Worm (Caenorhabditis elegans) whole organism, young adult: ENCODE measurements around the gene clec-25.

ENCODE experiments used
- B0019.2 ChIP-seq: fragments of 200-800 bp; sonication (Bioruptor generic); conservative IDR thresholded peaks from 2 replicates; pipeline ENCODE4 v1.3.6; 2022; ENCODE audit warnings: missing genetic modification reagents, missing genetic modification characterization, missing compliant biosample characterization
- B0035.1 ChIP-seq: sonication (generic microtip); optimal IDR thresholded peaks from 2 replicates; lab custom pipeline; 2016; ENCODE audit warnings: missing genetic modification characterization, mild to moderate bottlenecking, missing compliant biosample characterization, missing genotype, missing genetic modification reagents
- C17E4.6 ChIP-seq: fragments of 200-800 bp; sonication (Bioruptor generic); IDR thresholded peaks from 2 replicates; pipeline ENCODE4 v1.3.6; 2022; ENCODE audit warnings: missing genetic modification reagents, missing genetic modification characterization, missing compliant biosample characterization
- F23B12.7 ChIP-seq: sonication (generic microtip); optimal IDR thresholded peaks from 2 replicates; lab custom pipeline; 2017; ENCODE audit warnings: missing genetic modification characterization, mild to moderate bottlenecking, missing compliant biosample characterization, antibody characterized with exemption, moderate library complexity; ENCODE audit not compliant: insufficient read depth
- F37B4.10 ChIP-seq: fragments of 200-800 bp; sonication (Bioruptor generic); IDR thresholded peaks from 2 replicates; pipeline ENCODE4 v1.3.6; 2022; ENCODE audit warnings: missing genetic modification characterization, missing compliant biosample characterization
- F52B5.7 ChIP-seq: sonication (generic microtip); optimal IDR thresholded peaks from 2 replicates; lab custom pipeline; 2016; ENCODE audit warnings: mild to moderate bottlenecking, missing genetic modification characterization, missing compliant biosample characterization
- K12H6.12 ChIP-seq: fragments of 200-800 bp; sonication (Bioruptor generic); optimal IDR thresholded peaks from 2 replicates; lab custom pipeline; 2018; ENCODE audit warnings: mild to moderate bottlenecking, missing genetic modification characterization, missing compliant biosample characterization
- T26A5.8 ChIP-seq: sonication (generic microtip); optimal IDR thresholded peaks from 2 replicates; lab custom pipeline; 2016; ENCODE audit warnings: missing genetic modification characterization, missing compliant biosample characterization
- Y53F4B.3 ChIP-seq: fragments of 200-800 bp; sonication (Bioruptor generic); IDR thresholded peaks from 2 replicates; pipeline ENCODE4 v1.3.6; 2022; ENCODE audit warnings: missing genetic modification reagents, missing genetic modification characterization, missing compliant biosample characterization
- Y56A3A.18 ChIP-seq: fragments of 200-800 bp; sonication (Bioruptor generic); IDR thresholded peaks from 2 replicates; pipeline ENCODE4 v1.3.6; 2022; ENCODE audit warnings: missing genetic modification reagents, missing genetic modification characterization, missing compliant biosample characterization
- akir-1 ChIP-seq: fragments of 200-800 bp; sonication (Bioruptor generic); optimal IDR thresholded peaks from 2 replicates; lab custom pipeline; 2018; ENCODE audit warnings: mild to moderate bottlenecking, missing genetic modification characterization, moderate library complexity, missing compliant biosample characterization
- atf-7 ChIP-seq: sonication (generic microtip); optimal IDR thresholded peaks from 2 replicates; lab custom pipeline; 2017; ENCODE audit warnings: mild to moderate bottlenecking, missing genetic modification characterization, missing compliant biosample characterization
- bed-1 ChIP-seq: fragments of 200-800 bp; sonication (Bioruptor generic); IDR thresholded peaks from 2 replicates; pipeline ENCODE4 v1.3.6; 2022; ENCODE audit warnings: missing genetic modification reagents, missing genetic modification characterization, missing compliant biosample characterization
- cebp-1 ChIP-seq, 2 experiments: fragments of 200-800 bp in 1 of 2; sonication (Bioruptor generic) in 1 of 2; sonication (generic microtip) in 1 of 2; IDR thresholded peaks in 1 of 2; optimal IDR thresholded peaks in 1 of 2; 2 replicates each; pipeline versions ENCODE4 v1.3.6 to Lab custom; 2017 to 2022; ENCODE audit warnings: missing compliant biosample characterization in 2 of 2, missing genetic modification characterization in 2 of 2, mild to moderate bottlenecking in 1 of 2, missing genetic modification reagents in 1 of 2, moderate library complexity in 1 of 2
- cebp-2 ChIP-seq: fragments of 200-800 bp; sonication (Bioruptor generic); IDR thresholded peaks from 2 replicates; pipeline ENCODE4 v1.3.6; 2022; ENCODE audit warnings: missing genetic modification characterization, missing compliant biosample characterization
- ceh-40 ChIP-seq: fragments of 200-800 bp; sonication (Bioruptor generic); IDR thresholded peaks from 2 replicates; pipeline ENCODE4 v1.3.6; 2022; ENCODE audit warnings: missing genetic modification characterization, missing compliant biosample characterization
- chd-7 ChIP-seq: sonication (generic microtip); optimal IDR thresholded peaks from 2 replicates; lab custom pipeline; 2016; ENCODE audit warnings: mild to moderate bottlenecking, missing genetic modification characterization, moderate library complexity, missing compliant biosample characterization
- die-1 ChIP-seq: sonication (generic microtip); optimal IDR thresholded peaks from 2 replicates; lab custom pipeline; 2016; ENCODE audit warnings: missing genotype, mild to moderate bottlenecking, missing genetic modification characterization, missing compliant biosample characterization
- dox-1 ChIP-seq: fragments of 200-800 bp; sonication (Bioruptor generic); IDR thresholded peaks from 2 replicates; pipeline ENCODE4 v1.3.6; 2022; ENCODE audit warnings: missing genetic modification reagents, missing genetic modification characterization, missing compliant biosample characterization
- dpff-1 ChIP-seq: sonication (generic microtip); optimal IDR thresholded peaks from 2 replicates; lab custom pipeline; 2017; ENCODE audit warnings: mild to moderate bottlenecking, missing genetic modification characterization, missing compliant biosample characterization
- dpl-1 ChIP-seq: fragments of 150-350 bp; optimal IDR thresholded peaks from 2 replicates; lab custom pipeline; 2014; ENCODE audit warnings: missing biosample characterization, missing genetic modification reagents, missing genetic modification characterization
- efl-1 ChIP-seq: fragments of 150-350 bp; optimal IDR thresholded peaks from 2 replicates; lab custom pipeline; 2014; ENCODE audit warnings: missing biosample characterization, missing genetic modification reagents, missing genetic modification characterization
- egl-44 ChIP-seq: fragments of 200-800 bp; sonication (Bioruptor generic); IDR thresholded peaks from 2 replicates; pipeline ENCODE4 v1.3.6; 2022; ENCODE audit warnings: missing genetic modification reagents, missing genetic modification characterization, missing compliant biosample characterization
- ets-4 ChIP-seq: fragments of 200-800 bp; sonication (Bioruptor generic); optimal IDR thresholded peaks from 2 replicates; lab custom pipeline; 2018; ENCODE audit warnings: mild to moderate bottlenecking, missing genetic modification characterization, missing compliant biosample characterization
- fkh-3 ChIP-seq: sonication (generic microtip); optimal IDR thresholded peaks from 2 replicates; lab custom pipeline; 2016; ENCODE audit warnings: mild to moderate bottlenecking, missing genetic modification characterization, missing compliant biosample characterization
- hlh-12 ChIP-seq: sonication (generic microtip); optimal IDR thresholded peaks from 2 replicates; lab custom pipeline; 2016; ENCODE audit warnings: missing genetic modification characterization, missing compliant biosample characterization
- hmg-20 ChIP-seq: fragments of 200-800 bp; sonication (Bioruptor generic); IDR thresholded peaks from 2 replicates; pipeline ENCODE4 v1.3.6; 2022; ENCODE audit warnings: missing genetic modification reagents, missing genetic modification characterization, missing compliant biosample characterization
- let-526 ChIP-seq: fragments of 200-800 bp; sonication (Bioruptor generic); IDR thresholded peaks from 2 replicates; pipeline ENCODE4 v1.3.6; 2022; ENCODE audit warnings: missing genetic modification reagents, missing genetic modification characterization, missing compliant biosample characterization
- lsl-1 ChIP-seq: fragments of 200-800 bp; sonication (Bioruptor generic); optimal IDR thresholded peaks from 2 replicates; lab custom pipeline; 2018; ENCODE audit warnings: mild to moderate bottlenecking, missing genetic modification characterization, moderate library complexity, missing compliant biosample characterization
- mcd-1 ChIP-seq: fragments of 200-800 bp; sonication (Bioruptor generic); IDR thresholded peaks from 2 replicates; pipeline ENCODE4 v1.3.6; 2022; ENCODE audit warnings: missing genetic modification reagents, missing genetic modification characterization, missing compliant biosample characterization
- mes-4 ChIP-seq: sonication (generic microtip); optimal IDR thresholded peaks from 2 replicates; lab custom pipeline; 2016; ENCODE audit warnings: missing genotype, missing genetic modification characterization, missing compliant biosample characterization
- rec-8 ChIP-seq, 2 experiments: sonication (generic microtip); optimal IDR thresholded peaks; 2 replicates each; lab custom pipeline; 2016; ENCODE audit warnings: mild to moderate bottlenecking in 2 of 2, missing genetic modification characterization in 2 of 2, missing genetic modification reagents in 2 of 2, missing genotype in 2 of 2, missing biosample characterization in 1 of 2, missing compliant biosample characterization in 1 of 2, moderate library complexity in 1 of 2
- sdz-38 ChIP-seq: sonication (generic microtip); optimal IDR thresholded peaks from 2 replicates; lab custom pipeline; 2016; ENCODE audit warnings: missing genotype, missing genetic modification characterization, missing compliant biosample characterization
- snpc-4 ChIP-seq, 5 experiments: fragments of 150-350 bp in 1 of 5; sonication (generic microtip) in 4 of 5; optimal IDR thresholded peaks; 2 replicates each; lab custom pipeline; 2014 to 2018; ENCODE audit warnings: missing genetic modification characterization in 5 of 5, missing biosample characterization in 3 of 5, antibody characterized with exemption in 2 of 5, mild to moderate bottlenecking in 2 of 5, missing compliant biosample characterization in 2 of 5, missing genotype in 2 of 5, moderate library complexity in 2 of 5, missing genetic modification reagents in 1 of 5
- sptf-2 ChIP-seq: fragments of 200-800 bp; sonication (Bioruptor generic); optimal IDR thresholded peaks from 2 replicates; lab custom pipeline; 2018; ENCODE audit warnings: mild to moderate bottlenecking, missing genetic modification characterization, missing compliant biosample characterization
- unc-62 ChIP-seq: fragments of 150-350 bp; optimal IDR thresholded peaks from 2 replicates; lab custom pipeline; 2014; ENCODE audit warnings: missing biosample characterization, missing genetic modification reagents, missing genetic modification characterization
- ztf-22 ChIP-seq: fragments of 200-800 bp; sonication (Bioruptor generic); optimal IDR thresholded peaks from 2 replicates; lab custom pipeline; 2018; ENCODE audit warnings: mild to moderate bottlenecking, missing genetic modification characterization, moderate library complexity, missing compliant biosample characterization

The clec-25 gene

DNA sequence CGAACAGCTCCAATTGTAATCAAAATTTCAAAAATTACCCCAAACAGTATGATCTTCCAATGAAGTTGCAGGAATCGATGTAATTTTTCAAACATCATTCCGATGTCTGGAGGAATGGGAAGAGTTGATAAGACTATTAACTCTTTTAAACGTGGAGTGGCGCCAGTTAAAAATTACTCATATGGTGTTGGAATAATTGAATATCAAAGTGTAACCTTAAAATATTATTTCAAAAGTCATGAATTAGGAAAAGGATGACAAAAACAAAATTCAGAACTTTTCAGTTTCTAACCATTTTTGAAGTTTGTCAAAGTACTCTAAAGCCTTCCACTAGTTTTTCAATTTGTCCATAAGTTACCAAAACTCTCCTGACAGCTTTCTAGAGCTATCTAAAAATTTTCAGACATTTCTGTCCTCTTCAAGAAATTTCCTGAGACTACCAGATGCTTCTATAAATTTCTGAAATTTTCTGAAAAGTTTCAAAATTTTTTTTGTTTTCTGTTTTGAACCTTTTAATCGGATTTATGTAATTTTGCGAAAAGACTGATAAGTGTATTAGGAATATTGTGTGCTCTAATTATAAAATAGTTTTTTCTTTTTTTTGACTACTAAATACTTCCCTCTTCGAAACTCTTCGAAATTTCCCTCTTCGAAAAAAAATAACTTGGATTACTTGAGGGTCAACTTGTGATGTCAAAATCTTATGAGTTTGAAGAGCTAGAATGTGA, 11.1 kb downstream of the clec-25 start, which contains the start of the genes clec-35 and clec-27:
TSS of gene clec-35 (minus strand) at position 101 of the 728 bp plus-strand sequence.
TSS of gene clec-27 (plus strand) at position 678 of the 728 bp plus-strand sequence.
- no peak for TF ChIP-seq akir-1
- TF ChIP-seq egl-44: no peak
- TF ChIP-seq dpl-1 (GFP tag; lab: Kevin White, UChicago): no peak
- no peak for TF ChIP-seq hmg-20
- TF ChIP-seq dpff-1: no peak
- no peak for TF ChIP-seq mcd-1 (GFP tag; lab: Robert Waterston, UW)
- TF ChIP-seq sdz-38 (tag; lab: Kevin White, UChicago): no peak
- TF ChIP-seq T26A5.8 (tag; lab: Kevin White, UChicago): no peak
- TF ChIP-seq, all 124 proteins: peak for 0

DNA sequence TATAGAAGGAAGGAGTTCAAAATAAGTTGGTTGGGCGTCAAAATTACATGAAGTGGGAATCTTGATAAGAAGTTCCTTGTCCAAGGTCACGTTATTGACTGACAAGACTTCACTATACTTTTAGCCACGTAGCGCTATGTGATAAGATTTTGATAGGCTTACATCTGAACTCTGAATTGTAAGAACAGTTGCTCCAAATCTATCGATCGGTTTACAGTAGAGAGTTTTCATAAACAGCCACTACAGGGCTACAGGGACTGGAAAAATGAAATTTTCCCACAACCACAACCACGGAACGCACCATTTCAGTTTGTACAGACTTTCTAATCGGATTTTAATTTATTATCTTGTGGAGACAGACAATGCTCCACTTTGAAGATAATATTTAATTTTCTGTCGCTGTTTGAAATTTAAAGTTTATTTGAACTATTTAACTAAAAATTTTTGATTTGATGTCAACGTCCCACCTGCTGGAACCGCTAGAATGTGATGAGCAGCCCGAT, 15.0 kb downstream of the clec-25 start, which contains the start of the genes clec-31 and clec-22:
TSS of gene clec-31 (minus strand) at position 101 of the 503 bp plus-strand sequence.
TSS of gene clec-22 (plus strand) at position 453 of the 503 bp plus-strand sequence.
- TF ChIP-seq K12H6.12 (tag; lab: Kevin White, UChicago) (no peak), lsl-1 (GFP tag; lab: Kevin White, UChicago) (no peak), C17E4.6 (GFP tag; lab: Robert Waterston, UW) (no peak), unc-62 (GFP tag; lab: Kevin White, UChicago) (no peak), cebp-1 (GFP tag; IDR thresholded peaks at IDR 0.05; lab: Robert Waterston, UW) (no peak), cebp-1 (tag; optimal IDR thresholded peaks at IDR 0.05; lab: Kevin White, UChicago) (no peak), chd-7 (tag; lab: Kevin White, UChicago) (no peak), sptf-2 (GFP tag; lab: Kevin White, UChicago) (no peak), F23B12.7 (tag; lab: Kevin White, UChicago) (no peak), B0019.2 (GFP tag; lab: Robert Waterston, UW) (no peak), hlh-12 (tag; lab: Kevin White, UChicago) (no peak), F52B5.7 (no peak), efl-1 (GFP tag; lab: Kevin White, UChicago) (no peak), dpl-1 (GFP tag; lab: Kevin White, UChicago) (no peak), mes-4 (tag; lab: Kevin White, UChicago) (no peak), F37B4.10 (GFP tag; lab: Robert Waterston, UW) (no peak), Y53F4B.3 (no peak), cebp-2 (GFP tag; lab: Robert Waterston, UW) (no peak)

- no peak for TF ChIP-seq Y56A3A.18 (GFP tag; lab: Robert Waterston, UW)
- TF ChIP-seq die-1: no peak
- no peak for TF ChIP-seq egl-44
- no peak for TF ChIP-seq dox-1 (GFP tag; lab: Robert Waterston, UW)
- no peak for TF ChIP-seq mcd-1 (GFP tag; lab: Robert Waterston, UW)
- TF ChIP-seq ztf-22 (GFP tag; lab: Kevin White, UChicago): no peak
- no peak for TF ChIP-seq ceh-40
- TF ChIP-seq hlh-12 (tag; lab: Kevin White, UChicago): no peak
- no peak for TF ChIP-seq bed-1 (GFP tag; lab: Robert Waterston, UW)
- TF ChIP-seq atf-7 (tag; lab: Kevin White, UChicago): no peak
- TF ChIP-seq rec-8 (tag; optimal IDR thresholded peaks at IDR 0.05; lab: Kevin White, UChicago): no peak
- no peak for TF ChIP-seq B0035.1 (tag; lab: Kevin White, UChicago)
- TF ChIP-seq fkh-3 (tag; lab: Kevin White, UChicago): no peak
- no peak for TF ChIP-seq ets-4 (GFP tag; lab: Kevin White, UChicago)
- TF ChIP-seq let-526 (GFP tag; lab: Robert Waterston, UW): no peak
- no peak for TF ChIP-seq snpc-4 (GFP tag; optimal IDR thresholded peaks at IDR 0.05; lab: Kevin White, UChicago)
- no peak for TF ChIP-seq snpc-4 (tag; optimal IDR thresholded peaks at IDR 0.05; lab: Kevin White, UChicago)
Observed at ce11 chrV:16861719-16862118, 18.7 kb downstream of the clec-25 start, which contains the start of the genes clec-32 and clec-24. Gene clec-32 (minus strand): TSS chrV:16861819. Gene clec-24 (plus strand): TSS chrV:16862012.
